Worm (Caenorhabditis elegans): ENCODE results near the gene B0281.4.

ce11 chrII:2306741-2307140 is 8.1 kb upstream of the B0281.4 start, which contains the start of gene B0281.3:
- TF ChIP-seq mxl-1 (tag; optimal IDR thresholded peaks at IDR 0.05) = no peak
- TF ChIP-seq F23B12.7 (tag; optimal IDR thresholded peaks at IDR 0.05; ENCODE audit: insufficient read depth) = no peak
- no peak for TF ChIP-seq mes-4 (tag; optimal IDR thresholded peaks at IDR 0.05)
- no peak for TF ChIP-seq F22D6.2 (tag; optimal IDR thresholded peaks at IDR 0.05)
- TF ChIP-seq ama-1 (optimal IDR thresholded peaks at IDR 0.05) = no peak
- TF ChIP-seq ama-1 (GFP tag; optimal IDR thresholded peaks at IDR 0.05) = no peak
- no peak for TF ChIP-seq snpc-4 (GFP tag; optimal IDR thresholded peaks at IDR 0.05)
- no peak for TF ChIP-seq snpc-4 (tag; optimal IDR thresholded peaks at IDR 0.05)
- no peak for TF ChIP-seq Y79H2A.3 (GFP tag; conservative IDR thresholded peaks at IDR 0.05)
- no peak for TF ChIP-seq F10E7.11 (tag; optimal IDR thresholded peaks at IDR 0.05)
- no peak for TF ChIP-seq gei-17 (GFP tag; optimal IDR thresholded peaks at IDR 0.05)
- TF ChIP-seq dox-1 (GFP tag; IDR thresholded peaks at IDR 0.05) = no peak
- TF ChIP-seq him-1 (tag; optimal IDR thresholded peaks at IDR 0.05) = no peak
- no peak for TF ChIP-seq ztf-25 (GFP tag; IDR thresholded peaks at IDR 0.05)

Data from whole organism, young adult.